Worm (Caenorhabditis elegans) whole organism, mixed stage, embryonic: ENCODE results near the gene rpc-25.

Experiments
- M03D4.4 ChIP-seq: sonication (generic microtip); optimal IDR thresholded peaks from 2 replicates; lab custom pipeline; 2017; ENCODE audit warnings: mild to moderate bottlenecking, missing genetic modification characterization, missing compliant biosample characterization
- bed-3 ChIP-seq: fragments of 200-800 bp; sonication (Bioruptor generic); optimal IDR thresholded peaks from 3 replicates; lab custom pipeline; 2018; ENCODE audit warnings: mild to moderate bottlenecking, missing genetic modification characterization, moderate library complexity, missing compliant biosample characterization
- blmp-1 ChIP-seq: fragments of 150-350 bp; optimal IDR thresholded peaks from 2 replicates; lab custom pipeline; 2014; ENCODE audit warnings: missing biosample characterization, missing genetic modification characterization
- ceh-39 ChIP-seq: fragments of 150-350 bp; optimal IDR thresholded peaks from 2 replicates; lab custom pipeline; 2014; ENCODE audit warnings: missing biosample characterization, missing genetic modification characterization
- ceh-43 ChIP-seq: fragments of 200-800 bp; sonication (Bioruptor generic); optimal IDR thresholded peaks from 2 replicates; lab custom pipeline; 2018; ENCODE audit warnings: mild to moderate bottlenecking, missing genetic modification characterization, moderate library complexity, missing compliant biosample characterization
- ceh-83 ChIP-seq: fragments of 200-800 bp; sonication (Bioruptor generic); optimal IDR thresholded peaks from 2 replicates; lab custom pipeline; 2018; ENCODE audit warnings: mild to moderate bottlenecking, missing genetic modification characterization, missing compliant biosample characterization
- ces-1 ChIP-seq: fragments of 150-350 bp; optimal IDR thresholded peaks from 2 replicates; lab custom pipeline; 2014; ENCODE audit warnings: missing biosample characterization, missing genetic modification reagents, missing genetic modification characterization
- drap-1 ChIP-seq: fragments of 200-800 bp; sonication (Bioruptor generic); optimal IDR thresholded peaks from 3 replicates; lab custom pipeline; 2018; ENCODE audit warnings: mild to moderate bottlenecking, missing genetic modification characterization, missing compliant biosample characterization
- elt-1 ChIP-seq: sonication (generic microtip); optimal IDR thresholded peaks from 2 replicates; lab custom pipeline; 2017; ENCODE audit warnings: missing genetic modification characterization, mild to moderate bottlenecking, missing compliant biosample characterization, antibody characterized with exemption, moderate library complexity, borderline replicate concordance; ENCODE audit not compliant: insufficient read depth
- ham-2 ChIP-seq: fragments of 200-800 bp; sonication (Bioruptor generic); optimal IDR thresholded peaks from 2 replicates; lab custom pipeline; 2018; ENCODE audit warnings: mild to moderate bottlenecking, missing genetic modification characterization, missing compliant biosample characterization
- hlh-1 ChIP-seq: fragments of 150-350 bp; optimal IDR thresholded peaks from 2 replicates; lab custom pipeline; 2014; ENCODE audit warnings: missing biosample characterization, missing genetic modification reagents, missing genetic modification characterization
- lin-13 ChIP-seq: fragments of 150-350 bp; optimal IDR thresholded peaks from 2 replicates; lab custom pipeline; 2014; ENCODE audit warnings: missing biosample characterization, missing genetic modification characterization
- lin-32 ChIP-seq: fragments of 200-800 bp; sonication (Bioruptor generic); optimal IDR thresholded peaks from 2 replicates; lab custom pipeline; 2018; ENCODE audit warnings: mild to moderate bottlenecking, missing genetic modification characterization, missing compliant biosample characterization
- lsy-2 ChIP-seq: fragments of 150-350 bp; optimal IDR thresholded peaks from 2 replicates; lab custom pipeline; 2014; ENCODE audit warnings: missing biosample characterization, missing genetic modification characterization
- mab-5 ChIP-seq: fragments of 150-350 bp; optimal IDR thresholded peaks from 2 replicates; lab custom pipeline; 2014; ENCODE audit warnings: missing biosample characterization, missing genetic modification characterization
- mep-1 ChIP-seq: fragments of 150-350 bp; optimal IDR thresholded peaks from 2 replicates; lab custom pipeline; 2017; ENCODE audit warnings: missing biosample characterization, missing genetic modification reagents, missing genetic modification characterization, inconsistent platforms
- mls-2 ChIP-seq: sonication (generic microtip); optimal IDR thresholded peaks from 2 replicates; lab custom pipeline; 2016; ENCODE audit warnings: mild to moderate bottlenecking, missing genetic modification characterization, moderate library complexity, missing compliant biosample characterization
- nhr-12 ChIP-seq: fragments of 150-350 bp; optimal IDR thresholded peaks from 2 replicates; lab custom pipeline; 2014; ENCODE audit warnings: missing biosample characterization, missing genetic modification characterization
- nhr-2 ChIP-seq: fragments of 150-350 bp; optimal IDR thresholded peaks from 2 replicates; lab custom pipeline; 2014; ENCODE audit warnings: missing biosample characterization, missing genetic modification characterization
- nhr-237 ChIP-seq: fragments of 150-350 bp; optimal IDR thresholded peaks from 2 replicates; lab custom pipeline; 2014; ENCODE audit warnings: missing biosample characterization, missing genetic modification characterization
- nhr-76 ChIP-seq: sonication (generic microtip); optimal IDR thresholded peaks from 2 replicates; lab custom pipeline; 2017; ENCODE audit warnings: missing biosample characterization, missing genetic modification characterization
- pha-4 ChIP-seq: fragments of 150-350 bp; optimal IDR thresholded peaks from 2 replicates; lab custom pipeline; 2018; ENCODE audit warnings: missing biosample characterization, missing genetic modification reagents, missing genetic modification characterization
- sem-2 ChIP-seq: fragments of 200-800 bp; sonication (Bioruptor generic); optimal IDR thresholded peaks from 2 replicates; lab custom pipeline; 2018; ENCODE audit warnings: mild to moderate bottlenecking, missing genetic modification characterization, missing compliant biosample characterization
- snpc-4 ChIP-seq: fragments of 150-350 bp; optimal IDR thresholded peaks from 2 replicates; lab custom pipeline; 2014; ENCODE audit warnings: missing biosample characterization, missing genetic modification characterization
- sptf-1 ChIP-seq: sonication (generic microtip); optimal IDR thresholded peaks from 2 replicates; lab custom pipeline; 2017; ENCODE audit warnings: mild to moderate bottlenecking, missing genetic modification characterization, moderate library complexity, missing compliant biosample characterization
- unc-120 ChIP-seq: sonication (generic microtip); optimal IDR thresholded peaks from 2 replicates; lab custom pipeline; 2017; ENCODE audit warnings: missing genetic modification characterization, missing compliant biosample characterization; ENCODE audit not compliant: poor library complexity, severe bottlenecking
- unc-39 ChIP-seq: fragments of 150-350 bp; optimal IDR thresholded peaks from 2 replicates; lab custom pipeline; 2014; ENCODE audit warnings: missing biosample characterization, missing genetic modification characterization
- unc-62 ChIP-seq: fragments of 150-350 bp; optimal IDR thresholded peaks from 2 replicates; lab custom pipeline; 2014; ENCODE audit warnings: missing biosample characterization, missing genetic modification reagents, missing genetic modification characterization
- ztf-11 ChIP-seq: fragments of 150-350 bp; optimal IDR thresholded peaks from 2 replicates; lab custom pipeline; 2014; ENCODE audit warnings: missing biosample characterization, missing genetic modification characterization

The rpc-25 gene

ce11 chrV:10178166-10178565 is 28.2 kb downstream of the rpc-25 start:
- no peak for TF ChIP-seq bed-3
- peak; percentile 30 for TF ChIP-seq lsy-2 (tag; lab: Kevin White, UChicago)
- TF ChIP-seq sptf-1 (tag; lab: Kevin White, UChicago), result peak; percentile 48
- TF ChIP-seq mep-1 (tag; lab: Kevin White, UChicago), result peak; percentile 62
- no peak for TF ChIP-seq M03D4.4 (tag; lab: Kevin White, UChicago)
- no peak for TF ChIP-seq ceh-83 (GFP tag; lab: Kevin White, UChicago)
- TF ChIP-seq blmp-1, result peak; percentile 86
- peak; percentile 67 for TF ChIP-seq unc-120 (tag; lab: Kevin White, UChicago)
- peak; percentile 40 for TF ChIP-seq lin-13
- TF ChIP-seq drap-1 (GFP tag; lab: Kevin White, UChicago), result no peak
- TF ChIP-seq nhr-237 (tag; lab: Kevin White, UChicago), result peak; percentile 61
- TF ChIP-seq ces-1 (GFP tag; lab: Kevin White, UChicago), result peak; percentile 19
- TF ChIP-seq elt-1 (tag; lab: Kevin White, UChicago), result no peak
- TF ChIP-seq ceh-39 (tag; lab: Kevin White, UChicago), result peak; percentile 0
- TF ChIP-seq ztf-11 (tag; lab: Kevin White, UChicago), result no peak
- no peak for TF ChIP-seq unc-39 (tag; lab: Kevin White, UChicago)

- TF ChIP-seq ces-1 (GFP tag; lab: Kevin White, UChicago) (peak; percentile 90), unc-62 (GFP tag; lab: Kevin White, UChicago) (peak; percentile 12), ceh-43 (GFP tag; lab: Kevin White, UChicago) (no peak), bed-3 (no peak), mls-2 (tag; lab: Kevin White, UChicago) (peak; percentile 69)
Measured at ce11 chrV:10174632-10175075, 31.7 kb downstream of the rpc-25 start.

ce11 chrV:10173653-10174052 is 32.7 kb downstream of the rpc-25 start, which contains the start of gene egl-3:
TSS of gene egl-3 (minus strand) at chrV:10173753.
- TF ChIP-seq hlh-1 (tag; lab: Kevin White, UChicago) (no peak), mep-1 (tag; lab: Kevin White, UChicago) (no peak), nhr-237 (tag; lab: Kevin White, UChicago) (no peak), sem-2 (GFP tag; lab: Kevin White, UChicago) (no peak), bed-3 (no peak), ceh-39 (tag; lab: Kevin White, UChicago) (no peak)
- TF ChIP-seq, all 35 proteins: peak for 0

- TF ChIP-seq ham-2 (GFP tag; lab: Kevin White, UChicago), result no peak
- no peak for TF ChIP-seq unc-39 (tag; lab: Kevin White, UChicago)
- TF ChIP-seq lin-32, result no peak
- no peak for TF ChIP-seq lin-13
- no peak for TF ChIP-seq unc-62 (GFP tag; lab: Kevin White, UChicago)
- TF ChIP-seq nhr-76 (tag; lab: Kevin White, UChicago), result no peak
- no peak for TF ChIP-seq sem-2 (GFP tag; lab: Kevin White, UChicago)
- no peak for TF ChIP-seq snpc-4 (tag; lab: Kevin White, UChicago)
- TF ChIP-seq ceh-43 (GFP tag; lab: Kevin White, UChicago), result no peak
- TF ChIP-seq mab-5 (tag; lab: Kevin White, UChicago), result no peak
- TF ChIP-seq sptf-1 (tag; lab: Kevin White, UChicago), result no peak
- TF ChIP-seq blmp-1, result no peak
- no peak for TF ChIP-seq drap-1 (GFP tag; lab: Kevin White, UChicago)
- no peak for TF ChIP-seq ztf-11 (tag; lab: Kevin White, UChicago)
Measured at ce11 chrV:10168870-10169269, 37.5 kb downstream of the rpc-25 start.

ce11 chrV:10166368-10166767 is 40.0 kb downstream of the rpc-25 start, which contains the start of gene C51E3.6:
TSS of gene C51E3.6 (minus strand) at chrV:10166468.
- no peak for TF ChIP-seq nhr-237 (tag; lab: Kevin White, UChicago)
- TF ChIP-seq lin-32, result no peak
- no peak for TF ChIP-seq hlh-1 (tag; lab: Kevin White, UChicago)
- no peak for TF ChIP-seq mab-5 (tag; lab: Kevin White, UChicago)
- no peak for TF ChIP-seq unc-39 (tag; lab: Kevin White, UChicago)
- TF ChIP-seq ceh-43 (GFP tag; lab: Kevin White, UChicago), result no peak
- TF ChIP-seq drap-1 (GFP tag; lab: Kevin White, UChicago), result no peak
- TF ChIP-seq lin-13, result no peak
- TF ChIP-seq nhr-2, result no peak
- TF ChIP-seq snpc-4 (tag; lab: Kevin White, UChicago), result no peak
- TF ChIP-seq ham-2 (GFP tag; lab: Kevin White, UChicago), result no peak
- no peak for TF ChIP-seq elt-1 (tag; lab: Kevin White, UChicago)
- TF ChIP-seq pha-4, result no peak
- TF ChIP-seq ztf-11 (tag; lab: Kevin White, UChicago), result no peak
- TF ChIP-seq nhr-12, result no peak
- TF ChIP-seq nhr-76 (tag; lab: Kevin White, UChicago), result no peak
- TF ChIP-seq unc-120 (tag; lab: Kevin White, UChicago), result no peak
